Worm (Caenorhabditis elegans): ENCODE results near the gene metl-9.
A peak's percentile ranks its signal among the peaks of the same experiment; 100 is the strongest.

Gene metl-9

DNA sequence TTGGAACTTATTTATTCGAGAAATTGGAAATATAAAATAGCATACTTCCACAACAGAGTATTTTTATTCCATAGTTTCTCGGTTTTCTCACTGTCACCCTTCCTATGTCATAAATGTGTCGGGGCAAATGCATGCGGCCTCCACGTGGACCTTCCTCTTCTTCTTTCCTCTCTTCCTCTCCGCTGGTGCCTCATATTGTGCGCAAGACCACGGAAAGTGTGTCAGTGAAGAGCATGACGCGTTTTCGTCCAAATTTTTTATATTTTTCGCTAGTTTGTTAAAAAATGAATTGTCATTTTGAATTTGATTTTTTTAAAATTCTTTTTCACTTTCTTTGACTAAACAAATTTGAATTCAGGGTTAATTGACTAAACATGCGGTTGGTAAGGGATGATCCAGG lies 13.9 kb downstream of the metl-9 start, which contains the start of gene mans-3 (continued):
- TF ChIP-seq nhr-2 (tag; optimal IDR thresholded peaks at IDR 0.05), result peak; percentile 33

DNA sequence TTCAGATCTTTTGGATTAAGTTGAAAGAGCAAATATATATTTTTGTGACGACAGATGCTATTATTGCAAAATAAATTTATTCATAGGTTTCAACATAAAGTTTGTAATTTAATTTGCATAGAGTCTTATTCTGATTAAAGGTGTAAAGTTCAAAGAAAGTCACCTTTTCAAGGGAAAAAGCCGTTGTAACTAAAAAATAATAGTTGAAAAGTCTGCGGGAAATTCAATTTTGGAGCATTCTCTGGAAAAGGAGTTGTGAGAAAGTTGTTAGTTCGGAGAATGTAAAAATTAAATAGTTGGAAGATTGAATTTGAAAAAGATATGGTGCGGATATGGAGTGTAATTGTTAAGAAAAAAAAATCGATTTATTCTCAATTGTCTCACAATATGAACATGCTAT lies 14.9 kb downstream of the metl-9 start:
- no peak for TF ChIP-seq sptf-1 (tag; optimal IDR thresholded peaks at IDR 0.05)
- TF ChIP-seq sem-2 (GFP tag; optimal IDR thresholded peaks at IDR 0.05), result no peak
- no peak for TF ChIP-seq elt-3 (tag; optimal IDR thresholded peaks at IDR 0.05)
- no peak for TF ChIP-seq nhr-2 (tag; optimal IDR thresholded peaks at IDR 0.05)
- TF ChIP-seq pha-4 (tag; optimal IDR thresholded peaks at IDR 0.05), result no peak
- TF ChIP-seq lin-13 (tag; optimal IDR thresholded peaks at IDR 0.05), result no peak
- TF ChIP-seq zip-8 (tag; optimal IDR thresholded peaks at IDR 0.05), result no peak
- TF ChIP-seq unc-39 (tag; optimal IDR thresholded peaks at IDR 0.05), result no peak
- TF ChIP-seq lsy-2 (tag; optimal IDR thresholded peaks at IDR 0.05), result no peak

DNA sequence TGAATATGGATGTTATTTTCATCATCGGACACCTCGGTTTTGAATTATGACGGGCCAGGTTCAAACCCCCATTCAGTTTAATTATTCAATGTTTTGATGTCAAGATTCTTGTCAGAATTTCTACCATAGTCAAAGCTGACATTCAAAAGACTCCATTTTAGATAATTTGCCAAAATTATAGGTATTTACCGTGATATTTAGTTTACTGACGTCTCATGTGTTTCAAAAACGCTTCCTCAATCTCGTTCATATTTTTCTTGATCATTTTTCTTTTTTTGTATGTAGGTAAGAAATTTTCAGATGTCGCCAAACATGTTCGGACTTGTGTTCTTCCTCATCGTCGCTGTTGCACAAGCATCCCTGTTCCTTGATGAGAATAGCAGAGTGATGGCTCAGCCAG lies 16.2 kb downstream of the metl-9 start, which contains the start of gene EGAP5.1:
EGAP5.1 (plus strand) TSS at position 301 of the 400 bp plus-strand sequence.
- TF ChIP-seq blmp-1 (tag; optimal IDR thresholded peaks at IDR 0.05), result no peak

DNA sequence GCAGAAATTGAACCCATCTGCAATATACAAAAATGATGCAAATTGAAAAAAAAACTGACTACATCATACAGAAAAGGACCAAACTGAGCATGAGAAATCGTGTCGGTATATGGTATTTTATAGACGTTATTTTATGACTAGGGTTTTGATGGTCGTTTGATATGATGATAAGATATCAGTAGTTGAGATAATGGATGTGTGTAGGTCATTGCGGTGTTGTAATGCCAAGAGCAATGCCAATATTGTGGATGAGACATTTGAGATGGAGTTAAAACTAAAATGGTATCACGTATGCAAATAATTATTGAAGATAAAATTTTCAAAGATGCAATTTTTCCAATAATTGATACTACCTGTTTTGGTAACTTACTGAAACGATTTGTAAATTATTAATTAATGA lies 19.3 kb downstream of the metl-9 start, which contains the start of gene C31H2.4:
C31H2.4 (minus strand) TSS at position 19 of the 400 bp plus-strand sequence.
- TF ChIP-seq nhr-76 (tag; optimal IDR thresholded peaks at IDR 0.05), result no peak
- TF ChIP-seq ham-2 (GFP tag; optimal IDR thresholded peaks at IDR 0.05), result no peak
- no peak for TF ChIP-seq lin-13 (tag; optimal IDR thresholded peaks at IDR 0.05)
- no peak for TF ChIP-seq lsy-2 (tag; optimal IDR thresholded peaks at IDR 0.05)
- no peak for TF ChIP-seq M03D4.4 (tag; optimal IDR thresholded peaks at IDR 0.05)
- no peak for TF ChIP-seq zip-8 (tag; optimal IDR thresholded peaks at IDR 0.05)
- no peak for TF ChIP-seq tbx-8 (GFP tag; optimal IDR thresholded peaks at IDR 0.05)
- TF ChIP-seq elt-3 (tag; optimal IDR thresholded peaks at IDR 0.05), result no peak
- no peak for TF ChIP-seq ztf-11 (tag; optimal IDR thresholded peaks at IDR 0.05)
- TF ChIP-seq elt-1 (tag; optimal IDR thresholded peaks at IDR 0.05; ENCODE audit: borderline replicate concordance, insufficient read depth), result no peak
- no peak for TF ChIP-seq sptf-1 (tag; optimal IDR thresholded peaks at IDR 0.05)
- no peak for TF ChIP-seq mls-2 (tag; optimal IDR thresholded peaks at IDR 0.05)
- no peak for TF ChIP-seq mab-5 (tag; optimal IDR thresholded peaks at IDR 0.05)
- TF ChIP-seq ceh-83 (GFP tag; optimal IDR thresholded peaks at IDR 0.05), result no peak
- TF ChIP-seq bed-3 (GFP tag; optimal IDR thresholded peaks at IDR 0.05), result no peak

- no peak for TF ChIP-seq mls-2 (tag; optimal IDR thresholded peaks at IDR 0.05)
- TF ChIP-seq nhr-28 (tag; optimal IDR thresholded peaks at IDR 0.05), result no peak
- no peak for TF ChIP-seq ceh-43 (GFP tag; optimal IDR thresholded peaks at IDR 0.05)
- TF ChIP-seq blmp-1 (tag; optimal IDR thresholded peaks at IDR 0.05), result no peak
- TF ChIP-seq bed-3 (GFP tag; optimal IDR thresholded peaks at IDR 0.05), result no peak
- no peak for TF ChIP-seq pha-4 (tag; optimal IDR thresholded peaks at IDR 0.05)
Measured at ce11 chrX:5154278-5154677, 24.7 kb downstream of the metl-9 start, which contains the start of gene C31H2.3. Gene C31H2.3, minus strand, starts transcription at chrX:5154378.

DNA sequence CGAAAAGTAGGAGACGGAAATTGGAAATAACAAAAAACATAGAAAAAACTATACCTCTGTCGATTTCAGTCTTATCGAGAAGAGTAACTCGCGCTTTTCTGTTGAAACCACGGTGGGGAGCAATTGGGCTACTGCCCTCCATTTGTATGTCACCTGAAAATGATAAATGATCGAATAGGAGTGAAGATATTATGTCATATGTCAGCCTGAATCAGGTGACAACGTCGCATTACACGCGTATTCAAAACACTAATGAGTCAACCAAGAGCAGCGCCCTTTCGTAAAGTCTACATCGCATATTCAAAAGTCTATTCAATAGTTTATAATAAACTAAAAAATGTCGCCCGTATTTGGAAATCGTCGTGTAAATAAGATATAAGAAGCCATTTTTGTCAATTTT lies 26.0 kb downstream of the metl-9 start:
- no peak for TF ChIP-seq lin-32 (GFP tag; optimal IDR thresholded peaks at IDR 0.05)
- TF ChIP-seq cnd-1 (tag; optimal IDR thresholded peaks at IDR 0.05), result no peak
- TF ChIP-seq nhr-237 (tag; optimal IDR thresholded peaks at IDR 0.05), result no peak
- no peak for TF ChIP-seq elt-1 (tag; optimal IDR thresholded peaks at IDR 0.05; ENCODE audit: borderline replicate concordance, insufficient read depth)
- TF ChIP-seq elt-3 (tag; optimal IDR thresholded peaks at IDR 0.05), result no peak
- TF ChIP-seq ces-1 (GFP tag; optimal IDR thresholded peaks at IDR 0.05), result no peak
- no peak for TF ChIP-seq nhr-28 (tag; optimal IDR thresholded peaks at IDR 0.05)
- TF ChIP-seq sem-2 (GFP tag; optimal IDR thresholded peaks at IDR 0.05), result no peak
- TF ChIP-seq blmp-1 (tag; optimal IDR thresholded peaks at IDR 0.05), result no peak

DNA sequence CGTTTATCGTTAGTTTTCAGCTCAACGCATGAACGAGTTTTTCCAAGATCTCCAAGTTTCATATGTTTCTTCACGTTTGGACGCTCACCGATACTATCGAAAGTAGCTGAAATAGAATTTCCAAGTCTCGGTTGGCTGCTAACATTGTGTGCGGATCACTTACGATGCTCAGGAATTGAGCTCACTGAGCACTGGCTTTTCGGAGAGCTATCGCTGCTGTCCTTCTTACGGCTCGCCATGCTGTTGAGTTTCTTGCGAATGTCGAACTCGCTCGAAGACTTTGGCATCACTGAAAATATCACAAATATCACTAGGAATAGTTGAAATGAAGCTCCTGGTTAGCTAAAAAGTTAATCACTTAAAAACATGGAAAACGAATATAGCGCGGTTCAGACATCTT lies 27.1 kb downstream of the metl-9 start:
- TF ChIP-seq sem-2 (GFP tag; optimal IDR thresholded peaks at IDR 0.05), result no peak
- no peak for TF ChIP-seq nhr-2 (tag; optimal IDR thresholded peaks at IDR 0.05)
- TF ChIP-seq ztf-11 (tag; optimal IDR thresholded peaks at IDR 0.05), result no peak
- no peak for TF ChIP-seq bed-3 (GFP tag; optimal IDR thresholded peaks at IDR 0.05)
- TF ChIP-seq unc-120 (tag; optimal IDR thresholded peaks at IDR 0.05; ENCODE audit: poor library complexity, severe bottlenecking), result no peak
- TF ChIP-seq sptf-1 (tag; optimal IDR thresholded peaks at IDR 0.05), result no peak
- TF ChIP-seq hlh-1 (tag; optimal IDR thresholded peaks at IDR 0.05), result no peak
- no peak for TF ChIP-seq nhr-76 (tag; optimal IDR thresholded peaks at IDR 0.05)
- no peak for TF ChIP-seq unc-62 (GFP tag; optimal IDR thresholded peaks at IDR 0.05)
- TF ChIP-seq nhr-12 (tag; optimal IDR thresholded peaks at IDR 0.05), result no peak
- TF ChIP-seq mep-1 (tag; optimal IDR thresholded peaks at IDR 0.05), result no peak
- no peak for TF ChIP-seq ces-1 (GFP tag; optimal IDR thresholded peaks at IDR 0.05)
- no peak for TF ChIP-seq tbx-8 (GFP tag; optimal IDR thresholded peaks at IDR 0.05)
- no peak for TF ChIP-seq nhr-237 (tag; optimal IDR thresholded peaks at IDR 0.05)
- TF ChIP-seq blmp-1 (tag; optimal IDR thresholded peaks at IDR 0.05), result no peak
- TF ChIP-seq snpc-4 (tag; optimal IDR thresholded peaks at IDR 0.05), result no peak
- no peak for TF ChIP-seq cnd-1 (tag; optimal IDR thresholded peaks at IDR 0.05)
- TF ChIP-seq nhr-28 (tag; optimal IDR thresholded peaks at IDR 0.05), result no peak
- TF ChIP-seq elt-3 (tag; optimal IDR thresholded peaks at IDR 0.05), result no peak
- no peak for TF ChIP-seq ceh-39 (tag; optimal IDR thresholded peaks at IDR 0.05)

Data from whole organism, mixed stage, embryonic.